Worm (Caenorhabditis elegans) whole organism, midembryonic: ENCODE measurements around the gene cmd-1.

ENCODE experiments used
- cog-1 ChIP-seq: sonication (generic microtip); optimal IDR thresholded peaks from 2 replicates; lab custom pipeline; 2016; ENCODE audit warnings: missing genetic modification characterization, missing compliant biosample characterization
- klf-2 ChIP-seq: fragments of 200-800 bp; sonication (Bioruptor generic); conservative IDR thresholded peaks from 2 replicates; pipeline ENCODE4 v1.3.6; 2022; ENCODE audit warnings: missing genetic modification reagents, missing genetic modification characterization, missing compliant biosample characterization
- ref-1 ChIP-seq: fragments of 200-800 bp; sonication (Bioruptor generic); conservative IDR thresholded peaks from 2 replicates; pipeline ENCODE4 v1.3.6; 2022; ENCODE audit warnings: missing genetic modification reagents, missing genetic modification characterization, missing compliant biosample characterization

DNA sequence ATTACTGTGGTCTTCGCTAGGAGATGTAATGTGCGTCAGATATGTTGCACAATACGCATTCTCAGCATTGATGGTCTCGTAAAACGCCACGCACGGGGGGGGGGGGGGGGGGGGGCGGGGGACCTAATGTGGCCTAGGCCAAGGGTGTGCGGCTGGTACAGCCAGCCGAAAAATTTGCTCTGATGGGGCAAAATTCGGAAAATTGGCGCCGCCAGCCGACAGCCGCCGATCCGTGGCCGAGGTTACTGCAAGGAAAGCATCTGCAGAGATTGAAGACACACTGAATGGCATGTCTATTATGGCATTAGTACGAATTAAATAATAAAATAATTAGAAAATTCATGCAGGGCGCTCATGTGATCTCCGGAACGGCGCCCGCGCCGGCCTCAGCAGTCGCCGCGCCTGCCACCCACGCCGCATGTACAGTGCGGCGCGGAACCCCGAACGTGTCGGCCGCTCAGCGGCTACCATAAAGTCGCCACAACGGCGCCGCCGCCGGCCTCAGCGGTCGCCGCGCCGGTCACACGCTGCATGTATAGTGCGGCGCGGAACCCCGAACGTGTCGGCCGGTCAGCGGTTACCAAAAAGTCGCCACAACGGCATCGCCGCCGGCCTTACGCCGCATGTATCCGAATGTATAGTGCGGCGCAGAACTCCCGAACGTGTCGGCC, 43.3 kb downstream of the cmd-1 start, which contains the start of gene Y50D4A.6:
- TF ChIP-seq klf-2 (GFP tag; lab: Robert Waterston, UW) (no peak), cog-1 (tag; lab: Kevin White, UChicago) (no peak), ref-1 (GFP tag; lab: Robert Waterston, UW) (no peak)
